Worm (Caenorhabditis elegans) whole organism, L1 larva: Measurements from ENCODE around the gene ipla-6.

Experiments
- C04F5.9 ChIP-seq: sonication (generic microtip); optimal IDR thresholded peaks from 2 replicates; lab custom pipeline; 2016; ENCODE audit warnings: missing genetic modification characterization, missing compliant biosample characterization
- C16A3.4 ChIP-seq: fragments of 150-350 bp; optimal IDR thresholded peaks from 2 replicates; lab custom pipeline; 2014; ENCODE audit warnings: missing biosample characterization, missing genetic modification characterization
- Y116A8C.19 ChIP-seq: sonication (generic microtip); optimal IDR thresholded peaks from 2 replicates; lab custom pipeline; 2016; ENCODE audit warnings: missing compliant biosample characterization, missing genetic modification characterization, borderline replicate concordance
- aha-1 ChIP-seq: fragments of 150-350 bp; optimal IDR thresholded peaks from 2 replicates; lab custom pipeline; 2014; ENCODE audit warnings: missing biosample characterization, missing genetic modification characterization
- alr-1 ChIP-seq: fragments of 200-800 bp; sonication (Bioruptor generic); optimal IDR thresholded peaks from 2 replicates; lab custom pipeline; 2018; ENCODE audit warnings: borderline replicate concordance, mild to moderate bottlenecking, missing genetic modification characterization, missing compliant biosample characterization
- aly-2 ChIP-seq: fragments of 150-350 bp; optimal IDR thresholded peaks from 2 replicates; lab custom pipeline; 2014; ENCODE audit warnings: missing biosample characterization, missing genetic modification characterization
- blmp-1 ChIP-seq: fragments of 150-350 bp; optimal IDR thresholded peaks from 2 replicates; lab custom pipeline; 2014; ENCODE audit warnings: missing biosample characterization, missing genetic modification characterization
- ceh-63 ChIP-seq: fragments of 200-800 bp; sonication (Bioruptor generic); optimal IDR thresholded peaks from 2 replicates; lab custom pipeline; 2018; ENCODE audit warnings: mild to moderate bottlenecking, missing genetic modification characterization, missing compliant biosample characterization
- ceh-88 ChIP-seq: fragments of 200-800 bp; sonication (Bioruptor generic); IDR thresholded peaks from 2 replicates; pipeline ENCODE4 v1.3.6; 2022; ENCODE audit warnings: missing genetic modification characterization, missing compliant biosample characterization
- ceh-90 ChIP-seq: sonication (generic microtip); optimal IDR thresholded peaks from 2 replicates; lab custom pipeline; 2016; ENCODE audit warnings: missing genetic modification characterization, missing compliant biosample characterization
- dpl-1 ChIP-seq, 3 experiments: fragments of 150-350 bp in 2 of 3; sonication (generic microtip) in 1 of 3; optimal IDR thresholded peaks; 2 replicates each; lab custom pipeline; 2014 to 2017; ENCODE audit warnings: missing biosample characterization in 3 of 3, missing genetic modification characterization in 3 of 3, missing genetic modification reagents in 3 of 3
- efl-1 ChIP-seq, 4 experiments: fragments of 150-350 bp; optimal IDR thresholded peaks in 3 of 4; peaks in 1 of 4; 1 replicate in 1 of 4; 2 replicates in 3 of 4; lab custom pipeline; 2014; ENCODE audit warnings: missing biosample characterization in 2 of 4, missing genetic modification characterization in 2 of 4, missing genetic modification reagents in 2 of 4
- efl-3 ChIP-seq: fragments of 200-800 bp; sonication (Bioruptor generic); optimal IDR thresholded peaks from 2 replicates; lab custom pipeline; 2018; ENCODE audit warnings: mild to moderate bottlenecking, missing genetic modification characterization, missing compliant biosample characterization
- egl-13 ChIP-seq: sonication (generic microtip); optimal IDR thresholded peaks from 2 replicates; lab custom pipeline; 2016; ENCODE audit warnings: missing genotype, missing genetic modification reagents, missing genetic modification characterization, missing compliant biosample characterization
- elt-2 ChIP-seq: sonication (generic microtip); optimal IDR thresholded peaks from 2 replicates; lab custom pipeline; 2016; ENCODE audit warnings: missing genetic modification characterization, mild to moderate bottlenecking, inconsistent platforms, missing compliant biosample characterization, missing genetic modification reagents
- fkh-10 ChIP-seq: sonication (generic microtip); optimal IDR thresholded peaks from 2 replicates; lab custom pipeline; 2017; ENCODE audit warnings: missing biosample characterization, missing genetic modification reagents, missing genetic modification characterization
- fkh-4 ChIP-seq: sonication (generic microtip); optimal IDR thresholded peaks from 2 replicates; lab custom pipeline; 2016; ENCODE audit warnings: missing compliant biosample characterization, missing genetic modification characterization, borderline replicate concordance
- fos-1 ChIP-seq: fragments of 150-350 bp; optimal IDR thresholded peaks from 2 replicates; lab custom pipeline; 2014; ENCODE audit warnings: missing biosample characterization, missing genetic modification characterization
- grh-1 ChIP-seq: fragments of 200-800 bp; sonication (Bioruptor generic); IDR thresholded peaks from 2 replicates; pipeline ENCODE4 v1.3.6; 2022; ENCODE audit warnings: missing genetic modification reagents, missing genetic modification characterization, missing compliant biosample characterization
- hpl-2 ChIP-seq: fragments of 150-350 bp; optimal IDR thresholded peaks from 2 replicates; lab custom pipeline; 2014; ENCODE audit warnings: missing biosample characterization, missing genetic modification reagents, missing genetic modification characterization
- irx-1 ChIP-seq: sonication (generic microtip); optimal IDR thresholded peaks from 2 replicates; lab custom pipeline; 2016; ENCODE audit warnings: missing genetic modification characterization, missing compliant biosample characterization
- isw-1 ChIP-seq: fragments of 200-800 bp; sonication (Bioruptor generic); IDR thresholded peaks from 2 replicates; pipeline ENCODE4 v1.3.6; 2022; ENCODE audit warnings: missing genetic modification characterization, missing compliant biosample characterization
- lin-13 ChIP-seq: fragments of 150-350 bp; optimal IDR thresholded peaks from 2 replicates; lab custom pipeline; 2014; ENCODE audit warnings: missing biosample characterization, missing genetic modification reagents, missing genetic modification characterization
- lin-35 ChIP-seq, 2 experiments: fragments of 150-350 bp; optimal IDR thresholded peaks; 2 replicates each; lab custom pipeline; 2014; ENCODE audit warnings: missing biosample characterization in 2 of 2, missing genetic modification characterization in 2 of 2, missing genetic modification reagents in 2 of 2
- lin-39 ChIP-seq: fragments of 150-350 bp; optimal IDR thresholded peaks from 2 replicates; lab custom pipeline; 2014; ENCODE audit warnings: missing biosample characterization, missing genetic modification reagents, missing genetic modification characterization
- lir-3 ChIP-seq: sonication (generic microtip); optimal IDR thresholded peaks from 2 replicates; lab custom pipeline; 2016; ENCODE audit warnings: mild to moderate bottlenecking, missing genetic modification characterization, moderate library complexity, missing compliant biosample characterization; ENCODE audit not compliant: poor library complexity
- lsy-2 ChIP-seq, 2 experiments: fragments of 150-350 bp; optimal IDR thresholded peaks; 2 replicates each; lab custom pipeline; 2014; ENCODE audit warnings: missing biosample characterization in 2 of 2, missing genetic modification characterization in 2 of 2
- mab-9 ChIP-seq: fragments of 200-800 bp; sonication (Bioruptor generic); IDR thresholded peaks from 2 replicates; pipeline ENCODE4 v1.3.6; 2022; ENCODE audit warnings: missing genetic modification reagents, missing genetic modification characterization, missing compliant biosample characterization
- mef-2 ChIP-seq: fragments of 150-350 bp; optimal IDR thresholded peaks from 2 replicates; lab custom pipeline; 2014; ENCODE audit warnings: missing biosample characterization, missing genetic modification characterization
- mep-1 ChIP-seq: fragments of 150-350 bp; optimal IDR thresholded peaks from 2 replicates; lab custom pipeline; 2014; ENCODE audit warnings: missing biosample characterization, missing genetic modification characterization
- nhr-12 ChIP-seq: sonication (generic microtip); optimal IDR thresholded peaks from 2 replicates; lab custom pipeline; 2017; ENCODE audit warnings: missing biosample characterization, missing genetic modification characterization
- nhr-19 ChIP-seq: fragments of 200-800 bp; sonication (Bioruptor generic); conservative IDR thresholded peaks from 2 replicates; pipeline ENCODE4 v1.3.6; 2022; ENCODE audit warnings: missing genetic modification characterization, missing compliant biosample characterization
- nhr-20 ChIP-seq: sonication (generic microtip); optimal IDR thresholded peaks from 2 replicates; lab custom pipeline; 2016; ENCODE audit warnings: mild to moderate bottlenecking, missing genetic modification characterization, missing compliant biosample characterization
- nhr-237 ChIP-seq: fragments of 150-350 bp; optimal IDR thresholded peaks from 2 replicates; lab custom pipeline; 2014; ENCODE audit warnings: missing biosample characterization, missing genetic modification characterization
- nhr-28 ChIP-seq: fragments of 150-350 bp; optimal IDR thresholded peaks from 2 replicates; lab custom pipeline; 2014; ENCODE audit warnings: missing biosample characterization, missing genetic modification characterization
- nhr-76 ChIP-seq: sonication (generic microtip); optimal IDR thresholded peaks from 2 replicates; lab custom pipeline; 2017; ENCODE audit warnings: missing biosample characterization, missing genetic modification characterization
- nhr-77 ChIP-seq: fragments of 150-350 bp; optimal IDR thresholded peaks from 2 replicates; lab custom pipeline; 2014; ENCODE audit warnings: missing biosample characterization, missing genetic modification characterization
- pag-3 ChIP-seq: sonication (generic microtip); optimal IDR thresholded peaks from 2 replicates; lab custom pipeline; 2017; ENCODE audit warnings: missing genetic modification characterization, mild to moderate bottlenecking, missing compliant biosample characterization, antibody characterized with exemption, borderline replicate concordance; ENCODE audit not compliant: insufficient read depth
- pax-3 ChIP-seq: fragments of 200-800 bp; sonication (Bioruptor generic); optimal IDR thresholded peaks from 2 replicates; lab custom pipeline; 2018; ENCODE audit warnings: mild to moderate bottlenecking, missing genetic modification characterization, moderate library complexity, missing compliant biosample characterization
- rnt-1 ChIP-seq: sonication (generic microtip); optimal IDR thresholded peaks from 2 replicates; lab custom pipeline; 2016; ENCODE audit warnings: mild to moderate bottlenecking, missing genetic modification characterization, moderate library complexity, missing compliant biosample characterization
- snpc-4 ChIP-seq: fragments of 150-350 bp; optimal IDR thresholded peaks from 2 replicates; lab custom pipeline; 2014; ENCODE audit warnings: missing biosample characterization, missing genetic modification characterization
- snu-23 ChIP-seq: sonication (generic microtip); optimal IDR thresholded peaks from 2 replicates; lab custom pipeline; 2016; ENCODE audit warnings: missing genetic modification characterization, missing compliant biosample characterization
- sox-4 ChIP-seq: sonication (generic microtip); optimal IDR thresholded peaks from 2 replicates; lab custom pipeline; 2016; ENCODE audit warnings: missing genetic modification characterization, missing compliant biosample characterization
- tlp-1 ChIP-seq: fragments of 150-350 bp; optimal IDR thresholded peaks from 2 replicates; lab custom pipeline; 2014; ENCODE audit warnings: missing biosample characterization, missing genetic modification characterization
- unc-130 ChIP-seq: fragments of 150-350 bp; optimal IDR thresholded peaks from 2 replicates; lab custom pipeline; 2017; ENCODE audit warnings: missing biosample characterization, missing genetic modification characterization, inconsistent platforms
- unc-30 ChIP-seq: sonication (generic microtip); optimal IDR thresholded peaks from 2 replicates; lab custom pipeline; 2017; ENCODE audit warnings: missing biosample characterization, missing genetic modification characterization
- unc-62 ChIP-seq: fragments of 150-350 bp; optimal IDR thresholded peaks from 2 replicates; lab custom pipeline; 2014; ENCODE audit warnings: missing biosample characterization, missing genetic modification reagents, missing genetic modification characterization
- unc-86 ChIP-seq: sonication (generic microtip); optimal IDR thresholded peaks from 2 replicates; lab custom pipeline; 2016; ENCODE audit warnings: missing genetic modification characterization, missing compliant biosample characterization
- unc-98 ChIP-seq: fragments of 200-800 bp; sonication (Bioruptor generic); IDR thresholded peaks from 2 replicates; pipeline ENCODE4 v1.3.6; 2022; ENCODE audit warnings: missing genetic modification characterization, missing compliant biosample characterization
- vab-15 ChIP-seq: sonication (generic microtip); optimal IDR thresholded peaks from 2 replicates; lab custom pipeline; 2017; ENCODE audit warnings: missing genotype, mild to moderate bottlenecking, missing genetic modification characterization, missing compliant biosample characterization
- xbp-1 ChIP-seq: sonication (generic microtip); optimal IDR thresholded peaks from 2 replicates; lab custom pipeline; 2016; ENCODE audit warnings: missing genetic modification characterization, missing compliant biosample characterization
- zip-4 ChIP-seq: fragments of 200-800 bp; sonication (Bioruptor generic); optimal IDR thresholded peaks from 2 replicates; lab custom pipeline; 2018; ENCODE audit warnings: mild to moderate bottlenecking, missing genetic modification characterization, moderate library complexity, missing compliant biosample characterization

The ipla-6 gene

ce11 chrIV:6336748-6337147 is 705 bp upstream of the ipla-6 start (continued):
- TF ChIP-seq efl-1 (optimal IDR thresholded peaks at IDR 0.05; lab: Kevin White, UChicago) = peak; percentile 85 to 89
- peak; percentile 72 to 97 for TF ChIP-seq efl-1 (GFP tag; optimal IDR thresholded peaks at IDR 0.05 in 1 of 2; lab: Kevin White, UChicago)
- TF ChIP-seq C16A3.4 (tag; lab: Kevin White, UChicago) = peak; percentile 88
- TF ChIP-seq isw-1 (GFP tag; lab: Robert Waterston, UW) = peak; percentile 70
- peak; percentile 99 for TF ChIP-seq mep-1 (tag; lab: Kevin White, UChicago)
- no peak for TF ChIP-seq nhr-12
- TF ChIP-seq lsy-2 (tag; optimal IDR thresholded peaks at IDR 0.05; lab: Kevin White, UChicago) = peak; percentile 91 to 92
- TF ChIP-seq ceh-90 = no peak
- peak; percentile 68 for TF ChIP-seq zip-4
- TF ChIP-seq pax-3 (tag; lab: Kevin White, UChicago) = peak; percentile 92
- peak; percentile 95 for TF ChIP-seq nhr-19 (GFP tag; lab: Robert Waterston, UW)
- TF ChIP-seq fkh-4 (tag; lab: Kevin White, UChicago) = peak; percentile 61
- no peak for TF ChIP-seq ceh-63
- peak; percentile 11 for TF ChIP-seq efl-3 (GFP tag; lab: Kevin White, UChicago)
- TF ChIP-seq nhr-28 (tag; lab: Kevin White, UChicago) = no peak
- TF ChIP-seq lin-39 (tag; lab: Kevin White, UChicago) = peak; percentile 94
- TF ChIP-seq aha-1 (tag; lab: Kevin White, UChicago) = peak; percentile 90
- TF ChIP-seq nhr-237 (tag; lab: Kevin White, UChicago) = peak; percentile 37
- peak; percentile 88 for TF ChIP-seq egl-13
- TF ChIP-seq snpc-4 (tag; lab: Kevin White, UChicago) = peak; percentile 84
- peak; percentile 85 for TF ChIP-seq ceh-88 (GFP tag; lab: Robert Waterston, UW)
- TF ChIP-seq unc-98 (GFP tag; lab: Robert Waterston, UW) = peak; percentile 64; the same call in 1 of the 2 replicates
- no peak for TF ChIP-seq nhr-76 (tag; lab: Kevin White, UChicago)
- TF ChIP-seq unc-130 = peak; percentile 79
- peak; percentile 88 for TF ChIP-seq mab-9
- no peak for TF ChIP-seq aly-2 (tag; lab: Kevin White, UChicago)
- TF ChIP-seq hpl-2 = peak; percentile 74
- TF ChIP-seq rnt-1 (tag; lab: Kevin White, UChicago) = peak; percentile 88
- peak; percentile 97 for TF ChIP-seq elt-2 (tag; lab: Kevin White, UChicago)
- TF ChIP-seq fos-1 (tag; lab: Kevin White, UChicago) = peak; percentile 46
- peak; percentile 92 for TF ChIP-seq unc-86 (tag; lab: Kevin White, UChicago)
- TF ChIP-seq lin-13 (GFP tag; lab: Kevin White, UChicago) = peak; percentile 87
- no peak for TF ChIP-seq Y116A8C.19 (tag; lab: Kevin White, UChicago)
- TF ChIP-seq fkh-10 (GFP tag; lab: Kevin White, UChicago) = peak; percentile 54
- no peak for TF ChIP-seq pag-3
- TF ChIP-seq lir-3 (tag; lab: Kevin White, UChicago) = peak; percentile 90
- peak; percentile 73 to 93 for TF ChIP-seq lin-35 (GFP tag; optimal IDR thresholded peaks at IDR 0.05; lab: Kevin White, UChicago)
- TF ChIP-seq tlp-1 = no peak
- peak; percentile 94 for TF ChIP-seq irx-1 (tag; lab: Kevin White, UChicago)
- peak; percentile 74 to 80 (median 76) for TF ChIP-seq dpl-1 (GFP tag; optimal IDR thresholded peaks at IDR 0.05; lab: Kevin White, UChicago)
- TF ChIP-seq unc-62 = no peak
- peak; percentile 99 for TF ChIP-seq blmp-1 (tag; lab: Kevin White, UChicago)
- TF ChIP-seq snu-23 (GFP tag; lab: Kevin White, UChicago) = peak; percentile 97
- peak; percentile 87 for TF ChIP-seq sox-4 (tag; lab: Kevin White, UChicago)
- peak; percentile 38 for TF ChIP-seq nhr-77 (tag; lab: Kevin White, UChicago)
- peak; percentile 83 for TF ChIP-seq C04F5.9 (tag; lab: Kevin White, UChicago)
- TF ChIP-seq xbp-1 = peak; percentile 97
- TF ChIP-seq vab-15 = peak; percentile 84
- TF ChIP-seq alr-1 (tag; lab: Kevin White, UChicago) = no peak
- TF ChIP-seq unc-30 (tag; lab: Kevin White, UChicago) = no peak
- peak; percentile 99 for TF ChIP-seq nhr-20
- TF ChIP-seq mef-2 (tag; lab: Kevin White, UChicago) = peak; percentile 34
- TF ChIP-seq grh-1 (GFP tag; lab: Robert Waterston, UW) = peak; percentile 90
